Fruit fly (Drosophila melanogaster): ENCODE measurements around the gene mus312.
A peak's percentile ranks its signal among the peaks of the same experiment; 100 is the strongest.

dm6 chr3L:7360324-7360852 is 31.5 kb downstream of the mus312 start, which contains the start of gene Sec63:
- TF ChIP-seq hth (optimal IDR thresholded peaks at IDR 0.05) (no peak), cwo (GFP tag; optimal IDR thresholded peaks at IDR 0.05) (no peak), CG8281 (tag; optimal IDR thresholded peaks at IDR 0.05) (no peak), insv (GFP tag; optimal IDR thresholded peaks at IDR 0.05) (no peak), pzg (GFP tag; optimal IDR thresholded peaks at IDR 0.05) (peak; percentile 77), CG9932 (GFP tag; IDR thresholded peaks at IDR 0.05) (peak; percentile 78), CG18262 (tag; optimal IDR thresholded peaks at IDR 0.05) (peak; percentile 26)

Measured in whole organism, embryonic.